Worm (Caenorhabditis elegans): Measurements from ENCODE around the gene nhr-274.

The nhr-274 gene

DNA sequence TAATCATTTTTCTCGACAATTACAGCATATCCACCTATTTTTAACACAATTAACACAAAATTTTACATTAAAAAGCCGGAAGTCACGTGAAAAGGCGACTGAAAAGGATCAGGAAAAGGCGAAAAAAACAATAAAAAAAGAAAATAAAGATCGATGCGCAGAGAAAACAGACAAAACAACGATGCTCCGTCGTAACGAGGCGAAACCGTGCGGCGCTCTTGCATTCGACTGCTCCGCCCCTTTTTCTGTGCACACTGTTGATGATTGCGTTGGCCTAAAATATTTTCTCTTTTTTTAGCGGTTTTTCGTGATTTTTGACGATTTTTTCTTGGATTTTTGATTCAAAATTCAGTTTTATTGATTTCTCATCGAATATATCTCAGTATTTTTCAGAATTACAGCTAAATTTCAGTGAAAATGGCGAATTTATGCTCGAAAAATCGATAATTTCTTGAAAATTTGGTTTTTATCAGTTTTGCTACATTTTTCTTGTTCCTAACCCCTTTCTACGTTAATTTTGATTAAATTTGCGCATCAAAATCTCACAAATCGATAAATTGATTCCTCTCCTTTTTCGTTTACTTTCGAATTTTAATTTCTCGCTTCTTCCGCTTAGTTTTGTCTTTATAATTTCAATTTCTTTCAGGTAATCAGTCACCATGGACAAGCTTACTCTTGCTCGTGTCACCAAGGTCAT lies 14.1 kb upstream of the nhr-274 start, which contains the start of gene rps-28 (continued):
- TF ChIP-seq nhr-102 (tag; optimal IDR thresholded peaks at IDR 0.05) (peak; percentile 87), egl-43 (GFP tag; IDR thresholded peaks at IDR 0.05) (peak; percentile 90), aly-2 (tag; optimal IDR thresholded peaks at IDR 0.05) (no peak), ceh-44 (GFP tag; IDR thresholded peaks at IDR 0.05) (peak; percentile 72; the same call in 1 of the 2 replicates), mdl-1 (tag; optimal IDR thresholded peaks at IDR 0.05) (peak in 1 of 2 experiments; percentile 80), skn-1 (tag; optimal IDR thresholded peaks at IDR 0.05) (no peak), Y75B8A.6 (GFP tag; IDR thresholded peaks at IDR 0.05) (no peak), dmd-8 (GFP tag; IDR thresholded peaks at IDR 0.05) (0 out of 2 replicates have a peak, but pooled peaks have one; percentile 17), ZK546.5 (tag; optimal IDR thresholded peaks at IDR 0.05) (peak in 1 of 2 experiments; percentile 73), nhr-10 (tag; optimal IDR thresholded peaks at IDR 0.05) (peak; percentile 37), ztf-7 (tag; optimal IDR thresholded peaks at IDR 0.05) (peak; percentile 84), set-16 (GFP tag; IDR thresholded peaks at IDR 0.05) (peak; percentile 53; the same call in 1 of the 2 replicates), daf-8 (GFP tag; IDR thresholded peaks at IDR 0.05) (no peak), duxl-1 (tag; optimal IDR thresholded peaks at IDR 0.05; ENCODE audit: poor library complexity) (peak; percentile 90), gei-8 (GFP tag; optimal IDR thresholded peaks at IDR 0.05) (no peak), snpc-1.2 (GFP tag; IDR thresholded peaks at IDR 0.05) (peak; percentile 81), ces-1 (GFP tag; optimal IDR thresholded peaks at IDR 0.05) (peak; percentile 88), lsy-2 (tag; optimal IDR thresholded peaks at IDR 0.05) (peak; percentile 87 to 96), F49E8.2 (tag; optimal IDR thresholded peaks at IDR 0.05; ENCODE audit: borderline replicate concordance) (peak; percentile 89), ama-1 (optimal IDR thresholded peaks at IDR 0.05) (peak; percentile 84), daf-12 (tag; optimal IDR thresholded peaks at IDR 0.05) (no peak), lir-3 (tag; optimal IDR thresholded peaks at IDR 0.05) (no peak), cey-2 (tag; optimal IDR thresholded peaks at IDR 0.05; ENCODE audit: borderline replicate concordance, insufficient read depth) (no peak), aha-1 (tag) (peak; percentile 100), nhr-41 (GFP tag; IDR thresholded peaks at IDR 0.05) (no peak), dpl-1 (GFP tag; optimal IDR thresholded peaks at IDR 0.05) (peak; percentile 91), lin-38 (GFP tag; IDR thresholded peaks at IDR 0.05) (peak; percentile 93), rbr-2 (tag; optimal IDR thresholded peaks at IDR 0.05) (peak; percentile 97), nhr-25 (tag; optimal IDR thresholded peaks at IDR 0.05; ENCODE audit: borderline replicate concordance, insufficient read depth) (peak; percentile 96), spr-3 (GFP tag; optimal IDR thresholded peaks at IDR 0.05) (peak; percentile 86), R02D3.7 (tag; optimal IDR thresholded peaks at IDR 0.05) (peak; percentile 35)

ce11 chrIV:1657069-1657468 lies 12.0 kb upstream of the nhr-274 start:
- TF ChIP-seq daf-16 (GFP tag; optimal IDR thresholded peaks at IDR 0.05) (no peak), daf-16 (tag; optimal IDR thresholded peaks at IDR 0.05) (peak; percentile 30), ztf-7 (tag; optimal IDR thresholded peaks at IDR 0.05) (no peak), hmg-1.1 (GFP tag; IDR thresholded peaks at IDR 0.05) (peak; percentile 37; the same call in 1 of the 2 replicates), zip-2 (tag; optimal IDR thresholded peaks at IDR 0.05) (no peak), mdl-1 (tag; optimal IDR thresholded peaks at IDR 0.05) (peak in 1 of 2 experiments; percentile 14), php-3 (GFP tag; IDR thresholded peaks at IDR 0.05) (no peak), mes-2 (tag; optimal IDR thresholded peaks at IDR 0.05; ENCODE audit: poor library complexity, severe bottlenecking) (peak; percentile 62), hlh-11 (tag; optimal IDR thresholded peaks at IDR 0.05) (peak; percentile 40), mxl-3 (GFP tag; optimal IDR thresholded peaks at IDR 0.05) (peak; percentile 64), aha-1 (tag) (peak; percentile 11), hlh-30 (tag; optimal IDR thresholded peaks at IDR 0.05; ENCODE audit: insufficient read depth) (peak; percentile 74), aly-2 (tag; optimal IDR thresholded peaks at IDR 0.05) (no peak), mep-1 (tag; optimal IDR thresholded peaks at IDR 0.05) (peak; percentile 22), Y105C5A.15 (GFP tag; IDR thresholded peaks at IDR 0.05) (no peak)

Data from whole organism, L4 larva.